Fruit fly (Drosophila melanogaster) S2 (cell line): ENCODE results near the gene Vsx1.

Experiments used
- CG8478 ChIP-seq: fragments of >200 bp; optimal IDR thresholded peaks from 2 replicates; lab custom pipeline; 2018
- CTCF ChIP-seq, 2 experiments: fragments of >200 bp; optimal IDR thresholded peaks; 2 replicates each; lab custom pipeline; 2018

DNA sequence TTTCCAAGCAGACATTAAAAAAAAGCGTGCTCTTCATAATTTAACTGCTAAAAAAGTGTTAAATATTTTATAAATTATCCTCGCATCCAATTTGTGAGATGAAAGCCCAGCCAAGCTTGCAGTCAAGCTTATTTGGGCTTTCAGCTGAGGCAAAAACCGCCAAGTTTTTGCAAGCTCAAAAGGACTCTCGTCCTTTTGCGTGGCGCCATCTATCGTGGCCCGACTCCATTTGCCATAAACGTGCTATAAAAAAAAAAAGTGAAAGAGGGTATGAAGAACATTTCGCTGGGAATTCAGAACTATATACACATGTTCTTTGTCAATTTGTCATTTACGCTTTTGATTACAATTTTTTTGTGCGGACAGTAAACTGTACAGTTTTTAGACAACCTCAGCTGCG lies 5.6 kb upstream of the Vsx1 start:
- TF ChIP-seq CG8478 (lab: Kevin White, UChicago), result no peak
- TF ChIP-seq CTCF (optimal IDR thresholded peaks at IDR 0.05; lab: Kevin White, UChicago), result peak; percentile 54 to 74
